Fruit fly (Drosophila melanogaster): ENCODE data around the gene SF2.
A peak's percentile ranks its signal among the peaks of the same experiment; 100 is the strongest.

SF2 gene

dm6 chr3R:16353195-16353594 is 11.4 kb upstream of the SF2 start (continued):
- TF ChIP-seq B-H2 (GFP tag; optimal IDR thresholded peaks at IDR 0.05): peak; percentile 4
- TF ChIP-seq btn (GFP tag; optimal IDR thresholded peaks at IDR 0.05): no peak
- no peak for TF ChIP-seq jing (GFP tag; optimal IDR thresholded peaks at IDR 0.05)
- TF ChIP-seq dimm (GFP tag; IDR thresholded peaks at IDR 0.05): no peak
- no peak for TF ChIP-seq CG13123 (GFP tag; optimal IDR thresholded peaks at IDR 0.05)
- no peak for TF ChIP-seq CG17912 (GFP tag; optimal IDR thresholded peaks at IDR 0.05)
- TF ChIP-seq aop (GFP tag; IDR thresholded peaks at IDR 0.05): no peak
- TF ChIP-seq B-H1 (GFP tag; IDR thresholded peaks at IDR 0.05): no peak
- 0 out of 2 replicates have a peak, but pooled peaks have one; percentile 24 for TF ChIP-seq slbo (GFP tag; IDR thresholded peaks at IDR 0.05)
- TF ChIP-seq CkIIα-i1 (GFP tag; IDR thresholded peaks at IDR 0.05): no peak
- no peak for TF ChIP-seq CG3281 (GFP tag; optimal IDR thresholded peaks at IDR 0.05)
- peak; percentile 95 for TF ChIP-seq sd (tag; optimal IDR thresholded peaks at IDR 0.05)
- peak; percentile 21; the same call in 1 of the 2 replicates for TF ChIP-seq CG4360 (GFP tag; IDR thresholded peaks at IDR 0.05)
- peak in 1 of 2 experiments; percentile 91 for TF ChIP-seq Pdp1 (GFP tag; optimal IDR thresholded peaks at IDR 0.05)
- TF ChIP-seq CG33213 (GFP tag; optimal IDR thresholded peaks at IDR 0.05): no peak
- no peak for TF ChIP-seq CG10147 (GFP tag; optimal IDR thresholded peaks at IDR 0.05)

- TF ChIP-seq scrt (GFP tag; optimal IDR thresholded peaks at IDR 0.05): no peak
These were observed 10.3 kb upstream of the SF2 start for dm6 chr3R:16352039-16352438.

DNA sequence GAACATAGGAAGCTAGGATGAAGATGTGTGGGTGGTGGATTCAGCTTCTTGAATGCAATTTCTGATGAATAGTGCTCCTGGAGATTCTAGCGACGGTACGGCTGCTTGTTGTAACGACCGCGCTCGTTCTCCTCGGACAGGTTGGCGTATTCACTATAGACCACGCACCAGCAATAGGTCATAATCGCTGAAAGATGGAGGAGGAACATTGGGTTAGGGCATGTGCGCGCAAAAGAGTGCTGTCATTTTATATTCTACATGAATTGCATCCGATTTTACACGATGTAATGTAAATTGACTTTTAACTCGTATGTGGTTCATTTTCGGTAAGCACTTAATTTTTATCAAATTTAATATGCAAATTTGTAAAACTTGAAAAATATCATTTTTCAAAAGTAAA is 9.3 kb upstream of the SF2 start:
- TF ChIP-seq CG7963 (GFP tag; IDR thresholded peaks at IDR 0.05; ENCODE audit: partially characterized antibody) (0 out of 3 replicates have a peak, but pooled peaks have one; percentile 13), bigmax (GFP tag; optimal IDR thresholded peaks at IDR 0.05) (no peak), CG31365 (tag; optimal IDR thresholded peaks at IDR 0.05) (no peak), CG6791 (GFP tag; IDR thresholded peaks at IDR 0.05; ENCODE audit: partially characterized antibody) (peak; percentile 73), ranshi (GFP tag; IDR thresholded peaks at IDR 0.05) (peak; percentile 19; the same call in 1 of the 2 replicates), Stat92E (GFP tag; optimal IDR thresholded peaks at IDR 0.05) (no peak), Sry-δ (GFP tag; optimal IDR thresholded peaks at IDR 0.05) (peak; percentile 36), Doc2 (GFP tag; IDR thresholded peaks at IDR 0.05) (no peak), stwl (tag; optimal IDR thresholded peaks at IDR 0.05) (peak; percentile 37), CTCF (GFP tag; optimal IDR thresholded peaks at IDR 0.05) (peak; percentile 85), Xbp1 (GFP tag; optimal IDR thresholded peaks at IDR 0.05) (peak; percentile 6), CG13287 (GFP tag; IDR thresholded peaks at IDR 0.05; ENCODE audit: partially characterized antibody) (peak; percentile 19; the same call in 1 of the 2 replicates), CG15514 (GFP tag; optimal IDR thresholded peaks at IDR 0.05) (peak; percentile 33), dmrt99B (tag; optimal IDR thresholded peaks at IDR 0.05) (no peak), E2f2 (GFP tag; IDR thresholded peaks at IDR 0.05) (peak; percentile 16; the same call in 1 of the 2 replicates), Bgb (GFP tag; IDR thresholded peaks at IDR 0.05; ENCODE audit: partially characterized antibody) (peak; percentile 77), CG17829 (tag; optimal IDR thresholded peaks at IDR 0.05) (peak; percentile 9), Med (GFP tag) (peak; percentile 68), CG3847 (GFP tag; IDR thresholded peaks at IDR 0.05) (no peak), sens (GFP tag) (peak; percentile 43), sr (GFP tag; IDR thresholded peaks at IDR 0.05) (0 out of 3 replicates have a peak, but pooled peaks have one; percentile 7), Opbp (GFP tag; IDR thresholded peaks at IDR 0.05; ENCODE audit: partially characterized antibody) (peak; percentile 58; the same call in 2 of the 3 replicates), Ets97D (GFP tag; optimal IDR thresholded peaks at IDR 0.05) (peak; percentile 2), Ets65A (GFP tag) (peak; percentile 85), chinmo (GFP tag; IDR thresholded peaks at IDR 0.05; ENCODE audit: partially characterized antibody) (0 out of 4 replicates have a peak, but pooled peaks have one; percentile 32), CG2199 (GFP tag; IDR thresholded peaks at IDR 0.05) (peak; percentile 95), CG7987 (GFP tag; optimal IDR thresholded peaks at IDR 0.05) (peak; percentile 11), bbx (GFP tag; IDR thresholded peaks at IDR 0.05; ENCODE audit: partially characterized antibody) (peak; percentile 21; the same call in 1 of the 2 replicates), Myb (GFP tag; optimal IDR thresholded peaks at IDR 0.05) (peak; percentile 21), CG2875 (GFP tag; optimal IDR thresholded peaks at IDR 0.05) (no peak), CG16813 (GFP tag; IDR thresholded peaks at IDR 0.05; ENCODE audit: partially characterized antibody) (peak; percentile 51; the same call in 2 of the 3 replicates)
